Comparison of ENCODE assay signal across 8 worm cellular contexts in genomic region chrII:3062222-3062621, ce11.
TF ChIP-seq lines count a peak whose summit lies in the region.

No protein-coding gene starts in this region.

TF ChIP-seq in whole organism, L1 larva, 84 proteins besides CTCF, POLR2A, EP300 and RAD21 (continues in another document):
- TF ChIP-seq ceh-90 (tag; optimal IDR thresholded peaks at IDR 0.05; lab: Kevin White, UChicago) (no peak), grh-1 (GFP tag; IDR thresholded peaks at IDR 0.05; lab: Robert Waterston, UW) (no peak), aly-2 (tag; optimal IDR thresholded peaks at IDR 0.05; lab: Kevin White, UChicago) (no peak), nhr-11 (tag; optimal IDR thresholded peaks at IDR 0.05; lab: Kevin White, UChicago) (no peak), elt-2 (tag; optimal IDR thresholded peaks at IDR 0.05; lab: Kevin White, UChicago) (peak; percentile 45), elt-3 (tag; optimal IDR thresholded peaks at IDR 0.05; lab: Kevin White, UChicago) (no peak), pax-3 (tag; optimal IDR thresholded peaks at IDR 0.05; lab: Kevin White, UChicago) (no peak), C34B4.2 (tag; optimal IDR thresholded peaks at IDR 0.05; lab: Kevin White, UChicago) (no peak), lin-13 (GFP tag; optimal IDR thresholded peaks at IDR 0.05; lab: Kevin White, UChicago) (no peak), egl-27 (tag; optimal IDR thresholded peaks at IDR 0.05; lab: Kevin White, UChicago) (no peak), lsy-2 (tag; optimal IDR thresholded peaks at IDR 0.05; lab: Kevin White, UChicago) (peak in 1 of 2 experiments; percentile 42), vab-15 (tag; optimal IDR thresholded peaks at IDR 0.05; lab: Kevin White, UChicago) (no peak)

TF ChIP-seq in whole organism, L2 larva, 48 proteins besides CTCF, POLR2A, EP300 and RAD21:
- TF ChIP-seq lsy-2 (tag; optimal IDR thresholded peaks at IDR 0.05; lab: Kevin White, UChicago) (peak in 1 of 2 experiments; percentile 42), sma-3 (GFP tag; optimal IDR thresholded peaks at IDR 0.05; lab: Kevin White, UChicago) (peak; percentile 45), sem-4 (tag; optimal IDR thresholded peaks at IDR 0.05; lab: Kevin White, UChicago) (no peak), R02D3.7 (tag; optimal IDR thresholded peaks at IDR 0.05; lab: Kevin White, UChicago) (no peak), gmeb-1 (tag; optimal IDR thresholded peaks at IDR 0.05; lab: Kevin White, UChicago) (peak; percentile 3), fos-1 (tag; optimal IDR thresholded peaks at IDR 0.05; lab: Kevin White, UChicago) (peak; percentile 8), crh-2 (tag; optimal IDR thresholded peaks at IDR 0.05; lab: Kevin White, UChicago) (peak; percentile 71)

TF ChIP-seq in whole organism, L3 larva, 47 proteins besides CTCF, POLR2A, EP300 and RAD21 (continues in another document):
- TF ChIP-seq ama-1 (optimal IDR thresholded peaks at IDR 0.05; lab: Kevin White, UChicago) (no peak), nfya-1 (tag; optimal IDR thresholded peaks at IDR 0.05; lab: Kevin White, UChicago; ENCODE audit: insufficient read depth) (peak; percentile 27), elt-1 (tag; optimal IDR thresholded peaks at IDR 0.05; lab: Kevin White, UChicago) (no peak), ceh-82 (tag; optimal IDR thresholded peaks at IDR 0.05; lab: Kevin White, UChicago) (no peak), lin-39 (tag; optimal IDR thresholded peaks at IDR 0.05; lab: Kevin White, UChicago) (no peak), pha-4 (tag; optimal IDR thresholded peaks at IDR 0.05; lab: Kevin White, UChicago) (peak; percentile 36), nhr-11 (tag; optimal IDR thresholded peaks at IDR 0.05; lab: Kevin White, UChicago) (no peak), jun-1 (tag; optimal IDR thresholded peaks at IDR 0.05; lab: Kevin White, UChicago) (no peak), ceh-16 (tag; optimal IDR thresholded peaks at IDR 0.05; lab: Kevin White, UChicago) (no peak), nhr-237 (tag; optimal IDR thresholded peaks at IDR 0.05; lab: Kevin White, UChicago) (no peak), fos-1 (tag; optimal IDR thresholded peaks at IDR 0.05; lab: Kevin White, UChicago) (no peak), pqm-1 (tag; optimal IDR thresholded peaks at IDR 0.05; lab: Kevin White, UChicago) (peak; percentile 17), nhr-43 (tag; optimal IDR thresholded peaks at IDR 0.05; lab: Kevin White, UChicago; ENCODE audit: poor library complexity, severe bottlenecking) (no peak)

TF ChIP-seq in whole organism, L4 larva, 104 proteins besides CTCF, POLR2A, EP300 and RAD21 (continues in another document):
- TF ChIP-seq duxl-1 (tag; optimal IDR thresholded peaks at IDR 0.05; lab: Kevin White, UChicago; ENCODE audit: poor library complexity) (peak; percentile 72), lim-7 (GFP tag; IDR thresholded peaks at IDR 0.05; lab: Robert Waterston, UW) (no peak; the same call in 1 of the 2 replicates), ZK546.5 (tag; optimal IDR thresholded peaks at IDR 0.05; lab: Kevin White, UChicago) (no peak), egl-43 (GFP tag; IDR thresholded peaks at IDR 0.05; lab: Robert Waterston, UW) (peak; percentile 78), ZK337.2 (GFP tag; IDR thresholded peaks at IDR 0.05; lab: Robert Waterston, UW) (no peak), ztf-11 (tag; optimal IDR thresholded peaks at IDR 0.05; lab: Kevin White, UChicago) (no peak), ceh-82 (tag; optimal IDR thresholded peaks at IDR 0.05; lab: Kevin White, UChicago) (no peak), lin-13 (GFP tag; optimal IDR thresholded peaks at IDR 0.05; lab: Kevin White, UChicago) (peak; percentile 50), tra-1 (GFP tag; IDR thresholded peaks at IDR 0.05; lab: Robert Waterston, UW) (peak; percentile 67; the same call in 1 of the 2 replicates), lsy-2 (tag; optimal IDR thresholded peaks at IDR 0.05; lab: Kevin White, UChicago) (peak in 1 of 2 experiments; percentile 56), daf-19 (GFP tag; conservative IDR thresholded peaks at IDR 0.05; lab: Robert Waterston, UW) (no peak), F26F4.8 (GFP tag; conservative IDR thresholded peaks at IDR 0.05; lab: Robert Waterston, UW) (peak; percentile 62; the same call in 1 of the 2 replicates)

TF ChIP-seq in whole organism, early embryonic, 17 proteins besides CTCF, POLR2A, EP300 and RAD21:
- TF ChIP-seq pes-1 (GFP tag; IDR thresholded peaks at IDR 0.05; lab: Robert Waterston, UW) (0 out of 2 replicates have a peak, but pooled peaks have one; percentile 26), hmg-4 (GFP tag; optimal IDR thresholded peaks at IDR 0.05; lab: Kevin White, UChicago) (no peak), scrt-1 (GFP tag; IDR thresholded peaks at IDR 0.05; lab: Robert Waterston, UW) (0 out of 2 replicates have a peak, but pooled peaks have one; percentile 9)

TF ChIP-seq in whole organism, late embryonic, 69 proteins besides CTCF, POLR2A, EP300 and RAD21:
- no peak for TF ChIP-seq ttx-3 (tag; optimal IDR thresholded peaks at IDR 0.05; lab: Kevin White, UChicago)
- TF ChIP-seq ceh-31 (tag; optimal IDR thresholded peaks at IDR 0.05; lab: Kevin White, UChicago) = no peak
- TF ChIP-seq zip-5 (tag; optimal IDR thresholded peaks at IDR 0.05; lab: Kevin White, UChicago) = no peak
- no peak for TF ChIP-seq pat-9 (tag; optimal IDR thresholded peaks at IDR 0.05; lab: Kevin White, UChicago)
- no peak for TF ChIP-seq ceh-45 (GFP tag; IDR thresholded peaks at IDR 0.05; lab: Robert Waterston, UW)
- TF ChIP-seq ama-1 (optimal IDR thresholded peaks at IDR 0.05; lab: Kevin White, UChicago) = no peak
- no peak for TF ChIP-seq K02D7.2 (tag; optimal IDR thresholded peaks at IDR 0.05; lab: Kevin White, UChicago)
- TF ChIP-seq elt-2 (tag; optimal IDR thresholded peaks at IDR 0.05; lab: Kevin White, UChicago) = peak; percentile 4
- no peak for TF ChIP-seq unc-42 (tag; optimal IDR thresholded peaks at IDR 0.05; lab: Kevin White, UChicago)

TF ChIP-seq in whole organism, midembryonic, 9 proteins besides CTCF, POLR2A, EP300 and RAD21:
- TF ChIP-seq ztf-23 (GFP tag; IDR thresholded peaks at IDR 0.05; lab: Robert Waterston, UW) = no peak
- no peak for TF ChIP-seq cog-1 (tag; optimal IDR thresholded peaks at IDR 0.05; lab: Kevin White, UChicago)
- TF ChIP-seq ref-1 (GFP tag; conservative IDR thresholded peaks at IDR 0.05; lab: Robert Waterston, UW) = no peak
- TF ChIP-seq T22C8.4 (GFP tag; IDR thresholded peaks at IDR 0.05; lab: Robert Waterston, UW) = peak; percentile 58
- TF ChIP-seq flt-1 (GFP tag; IDR thresholded peaks at IDR 0.05; lab: Robert Waterston, UW) = peak; percentile 62; the same call in 1 of the 2 replicates
- no peak for TF ChIP-seq med-1 (GFP tag; optimal IDR thresholded peaks at IDR 0.05; lab: Kevin White, UChicago; ENCODE audit: insufficient read depth)
- no peak for TF ChIP-seq klf-2 (GFP tag; conservative IDR thresholded peaks at IDR 0.05; lab: Robert Waterston, UW)
- TF ChIP-seq ztf-29 (GFP tag; IDR thresholded peaks at IDR 0.05; lab: Robert Waterston, UW) = no peak
- TF ChIP-seq tab-1 (GFP tag; IDR thresholded peaks at IDR 0.05; lab: Robert Waterston, UW) = 0 out of 2 replicates have a peak, but pooled peaks have one; percentile 38

TF ChIP-seq in whole organism, young adult, 124 proteins besides CTCF, POLR2A, EP300 and RAD21 (continues in another document):
- TF ChIP-seq lag-1 (GFP tag; IDR thresholded peaks at IDR 0.05; lab: Robert Waterston, UW) (no peak), die-1 (tag; optimal IDR thresholded peaks at IDR 0.05; lab: Kevin White, UChicago) (peak; percentile 8), nhr-90 (tag; optimal IDR thresholded peaks at IDR 0.05; lab: Kevin White, UChicago) (peak; percentile 69), mcd-1 (GFP tag; IDR thresholded peaks at IDR 0.05; lab: Robert Waterston, UW) (peak; percentile 54), hmg-20 (GFP tag; IDR thresholded peaks at IDR 0.05; lab: Robert Waterston, UW) (peak; percentile 69; the same call in 1 of the 2 replicates), rcor-1 (GFP tag; IDR thresholded peaks at IDR 0.05; lab: Robert Waterston, UW) (peak; percentile 56; the same call in 1 of the 2 replicates), ceh-91 (GFP tag; IDR thresholded peaks at IDR 0.05; lab: Robert Waterston, UW) (no peak), dpl-1 (GFP tag; optimal IDR thresholded peaks at IDR 0.05; lab: Kevin White, UChicago) (peak; percentile 4), B0261.1 (tag; optimal IDR thresholded peaks at IDR 0.05; lab: Kevin White, UChicago) (peak; percentile 94), K11D2.4 (GFP tag; IDR thresholded peaks at IDR 0.05; lab: Robert Waterston, UW) (0 out of 2 replicates have a peak, but pooled peaks have one; percentile 33), F33H1.4 (GFP tag; IDR thresholded peaks at IDR 0.05; lab: Robert Waterston, UW) (peak; percentile 56), attf-6 (GFP tag; IDR thresholded peaks at IDR 0.05; lab: Robert Waterston, UW) (no peak; the same call in none of the 2 replicates), T07F8.4 (tag; optimal IDR thresholded peaks at IDR 0.05; lab: Kevin White, UChicago) (peak; percentile 26), madf-6 (GFP tag; IDR thresholded peaks at IDR 0.05; lab: Robert Waterston, UW) (peak; percentile 73), lsl-1 (GFP tag; optimal IDR thresholded peaks at IDR 0.05; lab: Kevin White, UChicago) (peak; percentile 46), ekl-4 (GFP tag; IDR thresholded peaks at IDR 0.05; lab: Robert Waterston, UW) (no peak), rpc-1 (optimal IDR thresholded peaks at IDR 0.05; lab: Kevin White, UChicago) (peak; percentile 82), rpc-1 (tag; optimal IDR thresholded peaks at IDR 0.05; lab: Kevin White, UChicago) (peak; percentile 84), D2030.7 (GFP tag; IDR thresholded peaks at IDR 0.05; lab: Robert Waterston, UW) (peak; percentile 78), B0336.3 (GFP tag; IDR thresholded peaks at IDR 0.05; lab: Robert Waterston, UW) (peak; percentile 45; the same call in 1 of the 2 replicates), ceh-100 (GFP tag; IDR thresholded peaks at IDR 0.05; lab: Robert Waterston, UW) (peak; percentile 53; the same call in 1 of the 2 replicates), K12H6.12 (tag; optimal IDR thresholded peaks at IDR 0.05; lab: Kevin White, UChicago) (no peak), pha-4 (tag; optimal IDR thresholded peaks at IDR 0.05; lab: Kevin White, UChicago) (no peak), ama-1 (optimal IDR thresholded peaks at IDR 0.05; lab: Kevin White, UChicago) (no peak), ama-1 (GFP tag; optimal IDR thresholded peaks at IDR 0.05; lab: Kevin White, UChicago) (peak in 1 of 2 experiments; percentile 38), sdz-38 (tag; optimal IDR thresholded peaks at IDR 0.05; lab: Kevin White, UChicago) (no peak), snpc-3.4 (tag; optimal IDR thresholded peaks at IDR 0.05; lab: Kevin White, UChicago) (peak; percentile 34), F37B4.10 (GFP tag; IDR thresholded peaks at IDR 0.05; lab: Robert Waterston, UW) (no peak), let-607 (tag; optimal IDR thresholded peaks at IDR 0.05; lab: Kevin White, UChicago) (peak; percentile 2 to 5), nhr-179 (tag; optimal IDR thresholded peaks at IDR 0.05; lab: Kevin White, UChicago) (no peak), let-526 (GFP tag; IDR thresholded peaks at IDR 0.05; lab: Robert Waterston, UW) (0 out of 2 replicates have a peak, but pooled peaks have one; percentile 20), ztf-3 (GFP tag; optimal IDR thresholded peaks at IDR 0.05; lab: Kevin White, UChicago) (no peak)
